Fruit fly (Drosophila melanogaster) S2 (cell line): Measurements from ENCODE around the gene CG12096.

Experiments used
- CG8478 ChIP-seq: fragments of >200 bp; optimal IDR thresholded peaks from 2 replicates; lab custom pipeline; 2018
- CTCF ChIP-seq, 2 experiments: fragments of >200 bp; optimal IDR thresholded peaks; 2 replicates each; lab custom pipeline; 2018

DNA sequence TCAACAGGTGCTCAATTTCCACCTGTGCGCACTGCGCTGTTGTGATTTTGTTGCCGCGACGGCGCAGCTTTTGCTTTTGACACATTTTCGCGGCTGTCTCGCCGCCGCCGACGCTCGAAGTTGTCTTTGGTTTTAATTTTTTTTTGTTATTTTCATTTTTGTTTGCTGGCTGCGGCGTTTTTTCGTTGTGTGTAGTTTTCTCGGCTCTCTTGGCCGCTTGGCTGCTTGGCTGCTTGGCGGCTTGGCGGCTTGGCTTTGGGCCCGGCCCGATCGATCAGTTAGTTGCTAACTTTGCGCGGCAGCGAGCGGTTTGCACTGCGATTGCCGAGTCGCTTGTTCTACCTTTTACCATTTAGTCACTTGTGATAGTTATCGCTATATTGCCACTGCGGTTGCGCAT lies 44.5 kb upstream of the CG12096 start, which contains the start of gene CG42237:
- no peak for TF ChIP-seq CG8478 (lab: Kevin White, UChicago)
- TF ChIP-seq CTCF (optimal IDR thresholded peaks at IDR 0.05; lab: Kevin White, UChicago), result no peak
